Worm (Caenorhabditis elegans): ENCODE data around the gene dhs-30.

ce11 chrX:17215753-17216152, 19.9 kb downstream of the dhs-30 start:
- TF ChIP-seq snpc-4 (tag; optimal IDR thresholded peaks at IDR 0.05) (no peak), fos-1 (tag; optimal IDR thresholded peaks at IDR 0.05) (no peak), lin-15B (tag; optimal IDR thresholded peaks at IDR 0.05) (no peak), elt-1 (tag; optimal IDR thresholded peaks at IDR 0.05) (no peak), nhr-76 (tag; optimal IDR thresholded peaks at IDR 0.05) (no peak), zag-1 (tag; optimal IDR thresholded peaks at IDR 0.05) (no peak), hmg-11 (tag; optimal IDR thresholded peaks at IDR 0.05) (no peak)
